Worm (Caenorhabditis elegans) whole organism, L3 larva: ENCODE results near the gene clec-117.

Source experiments
- aly-2 ChIP-seq: fragments of 150-350 bp; optimal IDR thresholded peaks from 2 replicates; lab custom pipeline; 2014; ENCODE audit warnings: missing biosample characterization, missing genetic modification characterization
- ceh-9 ChIP-seq: sonication (generic microtip); optimal IDR thresholded peaks from 2 replicates; lab custom pipeline; 2018; ENCODE audit warnings: missing biosample characterization, missing genetic modification characterization
- fos-1 ChIP-seq: fragments of 150-350 bp; optimal IDR thresholded peaks from 2 replicates; lab custom pipeline; 2014; ENCODE audit warnings: missing biosample characterization, missing genetic modification characterization
- jun-1 ChIP-seq: fragments of 150-350 bp; optimal IDR thresholded peaks from 2 replicates; lab custom pipeline; 2014; ENCODE audit warnings: missing biosample characterization, missing genetic modification reagents, missing genetic modification characterization
- mdl-1 ChIP-seq: fragments of 150-350 bp; optimal IDR thresholded peaks from 2 replicates; lab custom pipeline; 2014; ENCODE audit warnings: missing biosample characterization, missing genetic modification characterization
- nfya-1 ChIP-seq: sonication (generic microtip); optimal IDR thresholded peaks from 2 replicates; lab custom pipeline; 2017; ENCODE audit warnings: missing genetic modification characterization, mild to moderate bottlenecking, missing compliant biosample characterization, antibody characterized with exemption, moderate library complexity; ENCODE audit not compliant: insufficient read depth
- nhr-28 ChIP-seq: fragments of 150-350 bp; optimal IDR thresholded peaks from 2 replicates; lab custom pipeline; 2014; ENCODE audit warnings: missing biosample characterization, missing genetic modification characterization
- pha-4 ChIP-seq: fragments of 150-350 bp; optimal IDR thresholded peaks from 2 replicates; lab custom pipeline; 2014; ENCODE audit warnings: missing biosample characterization, missing genetic modification reagents, missing genetic modification characterization
- sea-2 ChIP-seq: fragments of 150-350 bp; sonication (generic microtip); optimal IDR thresholded peaks from 4 replicates; lab custom pipeline; 2014; ENCODE audit warnings: missing biosample characterization, missing genetic modification reagents, missing genetic modification characterization

DNA sequence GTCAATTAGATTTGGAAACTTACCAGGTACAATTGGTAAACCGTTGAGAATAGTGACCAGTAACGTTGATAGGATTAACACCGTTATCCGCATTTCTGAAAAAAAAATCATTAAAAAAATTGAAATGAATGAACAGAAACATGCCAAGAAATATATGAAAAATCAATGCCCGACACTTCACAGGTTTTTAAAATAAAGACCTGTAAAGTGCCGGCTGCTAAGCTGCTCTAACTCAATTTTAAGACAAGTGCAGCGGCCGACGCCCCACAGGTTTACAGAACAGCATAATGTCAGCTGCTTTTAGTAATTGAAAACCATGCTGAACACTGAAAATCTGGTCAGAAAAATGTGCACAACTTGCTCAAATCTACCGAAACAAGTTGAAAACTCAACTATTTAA, 35.6 kb upstream of the clec-117 start, which contains the start of gene cbn-1:
- no peak for TF ChIP-seq fos-1 (tag; lab: Kevin White, UChicago)
- no peak for TF ChIP-seq sea-2
- TF ChIP-seq mdl-1 (tag; lab: Kevin White, UChicago) = no peak
- no peak for TF ChIP-seq jun-1 (tag; lab: Kevin White, UChicago)
- TF ChIP-seq nfya-1 (tag; lab: Kevin White, UChicago) = no peak
- TF ChIP-seq nhr-28 = no peak
- no peak for TF ChIP-seq pha-4 (tag; lab: Kevin White, UChicago)
- no peak for TF ChIP-seq ceh-9
- TF ChIP-seq aly-2 (tag; lab: Kevin White, UChicago) = no peak
